Fruit fly (Drosophila melanogaster) whole organism, embryonic: ENCODE data around the gene CG18649.
A peak's percentile ranks its signal among the peaks of the same experiment; 100 is the strongest.

ENCODE experiments used
- B-H2 ChIP-seq: fragments of 200-800 bp; sonication (Bioruptor generic); optimal IDR thresholded peaks from 2 replicates; lab custom pipeline; 2018; ENCODE audit warnings: missing biosample characterization, mild to moderate bottlenecking, missing genetic modification characterization
- CG10543 ChIP-seq: fragments of 200-800 bp; sonication (Bioruptor generic); optimal IDR thresholded peaks from 3 replicates; lab custom pipeline; 2017; ENCODE audit warnings: missing biosample characterization, mild to moderate bottlenecking, missing genetic modification characterization, moderate library complexity
- CG11247 ChIP-seq: fragments of 200-800 bp; sonication (Bioruptor generic); IDR thresholded peaks from 2 replicates; pipeline ENCODE4 v1.3.6; 2022; ENCODE audit warnings: missing biosample characterization, missing genetic modification characterization
- CG12071 ChIP-seq: fragments of 200-800 bp; sonication (Bioruptor generic); optimal IDR thresholded peaks from 3 replicates; lab custom pipeline; 2018; ENCODE audit warnings: missing biosample characterization, mild to moderate bottlenecking, missing genetic modification characterization
- CG12104 ChIP-seq: fragments of 200-800 bp; sonication (Bioruptor generic); optimal IDR thresholded peaks from 3 replicates; lab custom pipeline; 2016; ENCODE audit warnings: missing biosample characterization, missing genetic modification characterization
- CG12155 ChIP-seq: fragments of 200-800 bp; sonication (Bioruptor generic); optimal IDR thresholded peaks from 3 replicates; lab custom pipeline; 2016; ENCODE audit warnings: missing biosample characterization, missing genetic modification characterization
- CG12769 ChIP-seq: fragments of 200-800 bp; sonication (Bioruptor generic); optimal IDR thresholded peaks from 2 replicates; lab custom pipeline; 2019; ENCODE audit warnings: missing biosample characterization, mild to moderate bottlenecking, missing genetic modification characterization, moderate library complexity
- CG15479 ChIP-seq: fragments of 200-800 bp; sonication (Bioruptor generic); optimal IDR thresholded peaks from 3 replicates; lab custom pipeline; 2019; ENCODE audit warnings: missing biosample characterization, mild to moderate bottlenecking, missing genetic modification characterization, moderate library complexity
- CG16779 ChIP-seq: fragments of 200-800 bp; sonication (Bioruptor generic); IDR thresholded peaks from 2 replicates; pipeline ENCODE4 v1.3.6; 2022; ENCODE audit warnings: missing biosample characterization, missing genetic modification characterization
- CG17385 ChIP-seq: fragments of 200-800 bp; sonication (Bioruptor generic); optimal IDR thresholded peaks from 3 replicates; lab custom pipeline; 2018; ENCODE audit warnings: missing biosample characterization, mild to moderate bottlenecking, missing genetic modification characterization
- CG1832 ChIP-seq: fragments of 200-800 bp; sonication (Bioruptor generic); optimal IDR thresholded peaks from 2 replicates; lab custom pipeline; 2017; ENCODE audit warnings: missing biosample characterization, mild to moderate bottlenecking, missing genetic modification characterization, inconsistent platforms
- CG2678 ChIP-seq: fragments of 200-800 bp; sonication (Bioruptor generic); optimal IDR thresholded peaks from 3 replicates; lab custom pipeline; 2019; ENCODE audit warnings: missing biosample characterization, mild to moderate bottlenecking, missing genetic modification characterization, moderate library complexity
- CG32767 ChIP-seq: fragments of 200-800 bp; sonication (Bioruptor generic); IDR thresholded peaks from 2 replicates; pipeline ENCODE4 v1.3.6; 2022; ENCODE audit warnings: missing biosample characterization, missing genetic modification characterization
- CG34376 ChIP-seq: fragments of 200-800 bp; sonication (Bioruptor generic); optimal IDR thresholded peaks from 2 replicates; lab custom pipeline; 2018; ENCODE audit warnings: missing biosample characterization, mild to moderate bottlenecking, missing genetic modification characterization
- CG42726 ChIP-seq: fragments of 200-800 bp; sonication (Bioruptor generic); IDR thresholded peaks from 2 replicates; pipeline ENCODE4 v1.3.6; 2022; ENCODE audit warnings: missing biosample characterization, missing genetic modification characterization; ENCODE audit not compliant: partially characterized antibody
- CG5180 ChIP-seq: fragments of 200-800 bp; sonication (Bioruptor generic); optimal IDR thresholded peaks from 3 replicates; lab custom pipeline; 2017; ENCODE audit warnings: missing biosample characterization, missing genetic modification characterization, mild to moderate bottlenecking, moderate library complexity, missing genetic modification reagents
- CG6654 ChIP-seq: fragments of 200-800 bp; sonication (Bioruptor generic); optimal IDR thresholded peaks from 2 replicates; lab custom pipeline; 2017; ENCODE audit warnings: missing biosample characterization, mild to moderate bottlenecking, missing genetic modification characterization
- CG6765 ChIP-seq: fragments of 200-800 bp; sonication (Bioruptor generic); optimal IDR thresholded peaks from 3 replicates; lab custom pipeline; 2017; ENCODE audit warnings: missing biosample characterization, mild to moderate bottlenecking, missing genetic modification characterization
- CG6791 ChIP-seq: fragments of 200-800 bp; sonication (Bioruptor generic); IDR thresholded peaks from 3 replicates; pipeline ENCODE4 v1.3.6; 2022; ENCODE audit warnings: missing biosample characterization, missing genetic modification characterization; ENCODE audit not compliant: partially characterized antibody
- CG7839 ChIP-seq: fragments of 200-800 bp; sonication (Bioruptor generic); optimal IDR thresholded peaks from 3 replicates; lab custom pipeline; 2018; ENCODE audit warnings: missing biosample characterization, mild to moderate bottlenecking, missing genetic modification characterization, moderate library complexity
- CG8924 ChIP-seq: fragments of 200-800 bp; optimal IDR thresholded peaks from 3 replicates; lab custom pipeline; 2019; ENCODE audit warnings: missing biosample characterization, mild to moderate bottlenecking, missing genetic modification characterization, moderate library complexity
- CG9727 ChIP-seq: fragments of 200-800 bp; sonication (Bioruptor generic); optimal IDR thresholded peaks from 3 replicates; lab custom pipeline; 2017; ENCODE audit warnings: missing biosample characterization, mild to moderate bottlenecking, missing genetic modification characterization
- D ChIP-seq, 2 experiments: fragments of 200-800 bp in 1 of 2; fragments of >200 bp in 1 of 2; sonication (Bioruptor generic) in 1 of 2; optimal IDR thresholded peaks; 2 replicates in 1 of 2; 3 replicates in 1 of 2; lab custom pipeline; 2017; ENCODE audit warnings: mild to moderate bottlenecking in 1 of 2, missing biosample characterization in 1 of 2, missing genetic modification characterization in 1 of 2, missing genetic modification reagents in 1 of 2
- D19B ChIP-seq: fragments of 200-800 bp; sonication (Bioruptor generic); optimal IDR thresholded peaks from 2 replicates; lab custom pipeline; 2017; ENCODE audit warnings: missing biosample characterization, mild to moderate bottlenecking, missing genetic modification characterization
- Hand ChIP-seq: fragments of 200-800 bp; sonication (Bioruptor generic); optimal IDR thresholded peaks from 2 replicates; lab custom pipeline; 2017; ENCODE audit warnings: mild to moderate bottlenecking, missing biosample characterization, missing genetic modification reagents, missing genetic modification characterization
- Hey ChIP-seq: fragments of 200-800 bp; sonication (Bioruptor generic); optimal IDR thresholded peaks from 3 replicates; lab custom pipeline; 2018; ENCODE audit warnings: missing biosample characterization, mild to moderate bottlenecking, missing genetic modification characterization
- Nf-YB ChIP-seq: fragments of 200-800 bp; sonication (Bioruptor generic); optimal IDR thresholded peaks from 3 replicates; lab custom pipeline; 2019; ENCODE audit warnings: missing biosample characterization, mild to moderate bottlenecking, missing genetic modification characterization, moderate library complexity
- Oli ChIP-seq: fragments of 200-800 bp; sonication (Bioruptor generic); optimal IDR thresholded peaks from 2 replicates; lab custom pipeline; 2018; ENCODE audit warnings: missing biosample characterization, mild to moderate bottlenecking, missing genetic modification characterization, moderate library complexity
- PHDP ChIP-seq: fragments of 200-800 bp; sonication (Bioruptor generic); optimal IDR thresholded peaks from 3 replicates; lab custom pipeline; 2018; ENCODE audit warnings: missing biosample characterization, mild to moderate bottlenecking, missing genetic modification characterization, moderate library complexity
- Pdp1 ChIP-seq, 2 experiments: fragments of 200-800 bp; sonication (Bioruptor generic); optimal IDR thresholded peaks; 3 replicates each; lab custom pipeline; 2016; ENCODE audit warnings: missing biosample characterization in 2 of 2, missing genetic modification characterization in 2 of 2, mild to moderate bottlenecking in 1 of 2, moderate library complexity in 1 of 2
- ab ChIP-seq: fragments of 200-800 bp; sonication (Bioruptor generic); optimal IDR thresholded peaks from 2 replicates; lab custom pipeline; 2016; ENCODE audit warnings: missing biosample characterization, missing genetic modification characterization
- abd-A ChIP-seq: fragments of 200-800 bp; sonication (Bioruptor generic); optimal IDR thresholded peaks from 3 replicates; lab custom pipeline; 2019; ENCODE audit warnings: missing biosample characterization, mild to moderate bottlenecking, missing genetic modification characterization, moderate library complexity
- cg ChIP-seq: fragments of 200-800 bp; sonication (Bioruptor generic); optimal IDR thresholded peaks from 3 replicates; lab custom pipeline; 2019; ENCODE audit warnings: missing biosample characterization, mild to moderate bottlenecking, missing genetic modification characterization, moderate library complexity
- ftz-f1 ChIP-seq: fragments of 200-800 bp; sonication (Bioruptor generic); optimal IDR thresholded peaks from 2 replicates; lab custom pipeline; 2016; ENCODE audit warnings: missing biosample characterization, missing genetic modification characterization
- gem ChIP-seq: fragments of 200-800 bp; sonication (Bioruptor generic); optimal IDR thresholded peaks from 2 replicates; lab custom pipeline; 2019; ENCODE audit warnings: missing biosample characterization, mild to moderate bottlenecking, missing genetic modification characterization, moderate library complexity
- gt ChIP-seq: fragments of 200-800 bp; sonication (Bioruptor generic); IDR thresholded peaks from 2 replicates; pipeline ENCODE4 v1.3.6; 2022; ENCODE audit warnings: missing biosample characterization, missing genetic modification characterization
- her ChIP-seq: fragments of 200-800 bp; sonication (Bioruptor generic); optimal IDR thresholded peaks from 2 replicates; lab custom pipeline; 2016; ENCODE audit warnings: missing biosample characterization, missing genetic modification characterization
- lola ChIP-seq, 3 experiments: fragments of >200 bp in 2 of 3; fragments of 200-800 bp in 1 of 3; sonication (Bioruptor generic) in 1 of 3; optimal IDR thresholded peaks; 2 replicates each; lab custom pipeline; 2017 to 2019; ENCODE audit warnings: missing biosample characterization in 3 of 3, missing genetic modification characterization in 3 of 3, mild to moderate bottlenecking in 1 of 3, moderate library complexity in 1 of 3
- phol ChIP-seq: fragments of 200-800 bp; sonication (Bioruptor generic); optimal IDR thresholded peaks from 3 replicates; lab custom pipeline; 2018; ENCODE audit warnings: missing biosample characterization, mild to moderate bottlenecking, missing genetic modification characterization, moderate library complexity
- scrt ChIP-seq: fragments of 200-800 bp; sonication (Bioruptor generic); optimal IDR thresholded peaks from 2 replicates; lab custom pipeline; 2018; ENCODE audit warnings: missing biosample characterization, mild to moderate bottlenecking, missing genetic modification characterization, moderate library complexity
- sima ChIP-seq: fragments of 200-800 bp; sonication (Bioruptor generic); optimal IDR thresholded peaks from 2 replicates; lab custom pipeline; 2016; ENCODE audit warnings: missing biosample characterization, missing genetic modification characterization
- sna ChIP-seq: fragments of 200-800 bp; sonication (Bioruptor generic); IDR thresholded peaks from 2 replicates; pipeline ENCODE4 v1.3.6; 2022; ENCODE audit warnings: missing biosample characterization, missing genetic modification characterization; ENCODE audit not compliant: partially characterized antibody
- sug ChIP-seq: fragments of 200-800 bp; optimal IDR thresholded peaks from 2 replicates; lab custom pipeline; 2019; ENCODE audit warnings: missing biosample characterization, mild to moderate bottlenecking, missing genetic modification characterization, moderate library complexity
- tna ChIP-seq: fragments of 200-800 bp; sonication (Bioruptor generic); IDR thresholded peaks from 2 replicates; pipeline ENCODE4 v1.3.6; 2022; ENCODE audit warnings: missing biosample characterization, missing genetic modification characterization; ENCODE audit not compliant: partially characterized antibody
- twi ChIP-seq: fragments of 200-800 bp; optimal IDR thresholded peaks from 2 replicates; lab custom pipeline; 2019; ENCODE audit warnings: missing biosample characterization, mild to moderate bottlenecking, missing genetic modification characterization, moderate library complexity
- vnd ChIP-seq: fragments of 200-800 bp; sonication (Bioruptor generic); IDR thresholded peaks from 3 replicates; pipeline ENCODE4 v1.3.6; 2022; ENCODE audit warnings: missing biosample characterization, missing genetic modification characterization; ENCODE audit not compliant: partially characterized antibody

CG18649 gene

DNA sequence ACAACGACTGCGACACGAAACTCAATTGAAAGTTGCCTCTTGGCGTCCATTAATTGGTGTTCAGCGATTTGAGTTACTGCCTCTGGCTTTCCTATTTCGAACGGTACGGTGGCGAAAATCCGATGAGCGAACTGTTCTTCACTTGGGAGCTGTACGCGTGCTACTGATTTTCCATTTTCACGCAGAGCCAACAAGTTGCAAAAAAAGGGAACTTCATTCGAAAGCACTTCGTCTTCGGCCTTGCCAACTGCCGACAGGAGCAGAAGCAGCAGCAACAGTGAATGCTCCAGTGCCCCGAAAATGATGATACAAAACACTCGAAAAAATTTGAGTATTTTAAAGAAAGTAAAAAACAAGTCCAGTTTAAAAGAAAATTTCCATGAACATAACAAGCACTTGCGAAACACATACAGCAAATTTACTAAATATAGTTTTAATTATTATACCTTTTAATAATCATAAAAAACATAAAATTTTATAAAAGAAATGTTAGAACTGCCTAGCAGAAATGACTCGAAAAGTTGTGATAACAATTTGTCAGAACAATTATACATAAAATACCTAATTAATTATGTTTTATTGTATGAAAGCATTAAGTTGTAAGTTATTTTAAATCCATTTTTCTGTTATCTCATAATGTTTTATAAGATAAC, 19.7 kb downstream of the CG18649 start (continued):
- TF ChIP-seq sna (GFP tag; lab: Robert Waterston, UW) (no peak), Oli (tag; lab: Kevin White, UChicago) (peak; percentile 38), gem (tag; lab: Kevin White, UChicago) (peak; percentile 68), Hand (GFP tag; lab: Kevin White, UChicago) (peak; percentile 73), CG12104 (GFP tag; lab: Kevin White, UChicago) (peak; percentile 21), CG2678 (tag; lab: Kevin White, UChicago) (peak; percentile 83), D19B (GFP tag; lab: Kevin White, UChicago) (peak; percentile 23), ab (GFP tag; lab: Kevin White, UChicago) (no peak), sima (GFP tag; lab: Kevin White, UChicago) (no peak), CG7839 (tag; lab: Kevin White, UChicago) (peak; percentile 64), CG9727 (peak; percentile 58), Pdp1 (GFP tag; optimal IDR thresholded peaks at IDR 0.05; lab: Kevin White, UChicago) (no peak), CG34376 (GFP tag; lab: Kevin White, UChicago) (peak; percentile 27), CG11247 (GFP tag; lab: Robert Waterston, UW) (no peak), sug (tag; lab: Kevin White, UChicago) (peak; percentile 40), CG32767 (GFP tag; lab: Robert Waterston, UW) (no peak), Hey (tag; lab: Kevin White, UChicago) (no peak), CG10543 (GFP tag; lab: Kevin White, UChicago) (peak; percentile 58), PHDP (tag; lab: Kevin White, UChicago) (peak; percentile 29), lola (GFP tag; optimal IDR thresholded peaks at IDR 0.05; lab: Kevin White, UChicago) (no peak), CG42726 (GFP tag; lab: Robert Waterston, UW) (no peak), CG8924 (peak; percentile 57), B-H2 (GFP tag; lab: Kevin White, UChicago) (peak; percentile 37), CG16779 (GFP tag; lab: Robert Waterston, UW) (no peak), tna (no peak), CG12769 (tag; lab: Kevin White, UChicago) (no peak), CG6791 (GFP tag; lab: Robert Waterston, UW) (no peak), vnd (GFP tag; lab: Robert Waterston, UW) (no peak), CG6654 (GFP tag; lab: Kevin White, UChicago) (no peak), CG17385 (peak; percentile 38), CG6765 (GFP tag; lab: Kevin White, UChicago) (peak; percentile 53)

DNA sequence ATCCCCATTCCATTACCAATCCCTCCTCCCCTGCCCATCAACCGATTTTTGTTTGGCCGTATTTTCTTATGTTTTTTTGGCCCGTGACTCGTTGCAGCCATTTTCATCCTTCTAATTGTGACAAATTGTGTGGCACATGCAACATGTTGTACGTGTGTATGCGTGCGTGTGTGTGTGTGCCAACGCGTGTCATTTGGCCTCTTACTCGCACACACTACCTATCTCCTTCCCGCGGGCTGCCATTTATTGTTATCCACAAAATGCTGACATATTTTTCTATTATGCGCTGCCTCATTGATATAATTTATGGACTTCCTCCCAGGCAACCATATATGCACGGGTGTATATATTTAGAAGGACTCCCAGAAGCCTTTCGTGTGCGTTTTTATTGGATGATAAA, 22.2 kb downstream of the CG18649 start:
- TF ChIP-seq twi (peak; percentile 68), CG1832 (peak; percentile 4), CG15479 (GFP tag; lab: Kevin White, UChicago) (peak; percentile 43), Nf-YB (peak; percentile 74), D (optimal IDR thresholded peaks at IDR 0.05; lab: Kevin White, UChicago) (peak; percentile 80), D (GFP tag; optimal IDR thresholded peaks at IDR 0.05; lab: Kevin White, UChicago) (no peak), CG12071 (GFP tag; lab: Kevin White, UChicago) (no peak), CG5180 (peak; percentile 41), cg (GFP tag; lab: Kevin White, UChicago) (peak; percentile 64), scrt (GFP tag; lab: Kevin White, UChicago) (peak; percentile 55), Hey (tag; lab: Kevin White, UChicago) (peak; percentile 17), gt (GFP tag; lab: Robert Waterston, UW) (no peak), abd-A (peak; percentile 39), her (GFP tag; lab: Kevin White, UChicago) (no peak), ftz-f1 (GFP tag; lab: Kevin White, UChicago) (no peak), CG12155 (GFP tag; lab: Kevin White, UChicago) (no peak), phol (tag; lab: Kevin White, UChicago) (peak; percentile 13)
